Worm (Caenorhabditis elegans) whole organism, early embryonic: ENCODE data around the gene dex-1.

Experiments
- B0310.2 ChIP-seq: sonication (generic microtip); optimal IDR thresholded peaks from 2 replicates; lab custom pipeline; 2016; ENCODE audit warnings: mild to moderate bottlenecking, missing genetic modification characterization, missing compliant biosample characterization
- F13C5.2 ChIP-seq: sonication (generic microtip); optimal IDR thresholded peaks from 2 replicates; lab custom pipeline; 2017; ENCODE audit warnings: mild to moderate bottlenecking, missing genetic modification characterization, inconsistent platforms, missing compliant biosample characterization
- aly-1 ChIP-seq: sonication (generic microtip); optimal IDR thresholded peaks from 2 replicates; lab custom pipeline; 2016; ENCODE audit warnings: missing genetic modification characterization, missing compliant biosample characterization
- ama-1 ChIP-seq: fragments of 150-350 bp; optimal IDR thresholded peaks from 2 replicates; lab custom pipeline; 2014
- ceh-13 ChIP-seq: fragments of 200-800 bp; sonication (Bioruptor generic); optimal IDR thresholded peaks from 2 replicates; lab custom pipeline; 2018; ENCODE audit warnings: mild to moderate bottlenecking, missing genetic modification characterization, missing compliant biosample characterization
- ceh-36 ChIP-seq: sonication (generic microtip); optimal IDR thresholded peaks from 2 replicates; lab custom pipeline; 2016; ENCODE audit warnings: missing genetic modification characterization, inconsistent platforms, missing compliant biosample characterization
- ets-7 ChIP-seq: sonication (generic microtip); optimal IDR thresholded peaks from 2 replicates; lab custom pipeline; 2016; ENCODE audit warnings: missing genotype, missing genetic modification characterization, missing compliant biosample characterization
- flt-1 ChIP-seq: fragments of 200-800 bp; sonication (Bioruptor generic); IDR thresholded peaks from 2 replicates; pipeline ENCODE4 v1.3.6; 2022; ENCODE audit warnings: missing genetic modification characterization, missing compliant biosample characterization
- hmbx-1 ChIP-seq: sonication (generic microtip); optimal IDR thresholded peaks from 2 replicates; lab custom pipeline; 2016; ENCODE audit warnings: mild to moderate bottlenecking, missing genetic modification characterization, missing compliant biosample characterization
- hmg-4 ChIP-seq: fragments of 200-800 bp; sonication (Bioruptor generic); optimal IDR thresholded peaks from 2 replicates; lab custom pipeline; 2018; ENCODE audit warnings: mild to moderate bottlenecking, missing genetic modification characterization, missing compliant biosample characterization
- hnd-1 ChIP-seq: sonication (generic microtip); optimal IDR thresholded peaks from 2 replicates; lab custom pipeline; 2016; ENCODE audit warnings: missing genetic modification characterization, missing compliant biosample characterization
- pes-1 ChIP-seq: fragments of 200-800 bp; sonication (Bioruptor generic); IDR thresholded peaks from 2 replicates; pipeline ENCODE4 v1.3.6; 2022; ENCODE audit warnings: missing genetic modification reagents, missing genetic modification characterization, missing compliant biosample characterization
- scrt-1 ChIP-seq: fragments of 200-800 bp; sonication (Bioruptor generic); IDR thresholded peaks from 2 replicates; pipeline ENCODE4 v1.3.6; 2022; ENCODE audit warnings: missing genetic modification characterization, missing compliant biosample characterization
- sea-1 ChIP-seq: fragments of 200-800 bp; sonication (Bioruptor generic); conservative IDR thresholded peaks from 2 replicates; pipeline ENCODE4 v1.3.6; 2022; ENCODE audit warnings: missing genetic modification characterization, missing compliant biosample characterization
- tbx-11 ChIP-seq: fragments of 200-800 bp; sonication (Bioruptor generic); IDR thresholded peaks from 2 replicates; pipeline ENCODE4 v1.3.6; 2022; ENCODE audit warnings: missing genetic modification characterization, missing compliant biosample characterization
- tbx-37 ChIP-seq: fragments of 200-800 bp; sonication (Bioruptor generic); conservative IDR thresholded peaks from 2 replicates; pipeline ENCODE4 v1.3.6; 2022; ENCODE audit warnings: missing genetic modification reagents, missing genetic modification characterization, missing compliant biosample characterization
- tra-4 ChIP-seq: sonication (generic microtip); optimal IDR thresholded peaks from 2 replicates; lab custom pipeline; 2017; ENCODE audit warnings: missing genetic modification characterization, missing compliant biosample characterization

The dex-1 gene

ce11 chrIII:5495168-5495567 is 30.7 kb upstream of the dex-1 start, which contains the start of gene R02F2.8:
TSS of gene R02F2.8 (minus strand) at chrIII:5495268.
- no peak for TF ChIP-seq tra-4 (tag; lab: Kevin White, UChicago)
- no peak for TF ChIP-seq hmbx-1
- TF ChIP-seq scrt-1 (GFP tag; lab: Robert Waterston, UW), result no peak
- no peak for TF ChIP-seq aly-1
- no peak for TF ChIP-seq ceh-36 (tag; lab: Kevin White, UChicago)
- TF ChIP-seq ama-1 (lab: Kevin White, UChicago), result no peak
- no peak for TF ChIP-seq hnd-1 (tag; lab: Kevin White, UChicago)
- no peak for TF ChIP-seq B0310.2 (tag; lab: Kevin White, UChicago)
- TF ChIP-seq hmg-4 (GFP tag; lab: Kevin White, UChicago), result no peak
- no peak for TF ChIP-seq ceh-13 (GFP tag; lab: Kevin White, UChicago)
- no peak for TF ChIP-seq tbx-37 (GFP tag; lab: Robert Waterston, UW)

ce11 chrIII:5498973-5499372 is 26.9 kb upstream of the dex-1 start, which contains the start of gene R02F2.9:
TSS of gene R02F2.9 (plus strand) at chrIII:5499190.
- TF ChIP-seq F13C5.2 (tag; lab: Kevin White, UChicago), result peak; percentile 36
- TF ChIP-seq hnd-1 (tag; lab: Kevin White, UChicago), result no peak

- TF ChIP-seq ceh-13 (GFP tag; lab: Kevin White, UChicago), result no peak
- TF ChIP-seq ceh-36 (tag; lab: Kevin White, UChicago), result no peak
- TF ChIP-seq sea-1 (GFP tag; lab: Robert Waterston, UW), result no peak
- no peak for TF ChIP-seq ama-1 (lab: Kevin White, UChicago)
- TF ChIP-seq F13C5.2 (tag; lab: Kevin White, UChicago), result no peak
- TF ChIP-seq pes-1, result no peak
- no peak for TF ChIP-seq flt-1 (GFP tag; lab: Robert Waterston, UW)
- TF ChIP-seq ets-7, result no peak
- no peak for TF ChIP-seq hnd-1 (tag; lab: Kevin White, UChicago)
- TF ChIP-seq hmbx-1, result no peak
- TF ChIP-seq tbx-11 (GFP tag; lab: Robert Waterston, UW), result no peak
Observed at ce11 chrIII:5499942-5500341, 26.0 kb upstream of the dex-1 start.

- TF ChIP-seq hmbx-1 (no peak), pes-1 (no peak), flt-1 (GFP tag; lab: Robert Waterston, UW) (no peak), tbx-37 (GFP tag; lab: Robert Waterston, UW) (no peak), aly-1 (no peak), ceh-36 (tag; lab: Kevin White, UChicago) (no peak), tra-4 (tag; lab: Kevin White, UChicago) (no peak), hmg-4 (GFP tag; lab: Kevin White, UChicago) (no peak), hnd-1 (tag; lab: Kevin White, UChicago) (no peak), tbx-11 (GFP tag; lab: Robert Waterston, UW) (no peak), F13C5.2 (tag; lab: Kevin White, UChicago) (no peak), ceh-13 (GFP tag; lab: Kevin White, UChicago) (no peak), sea-1 (GFP tag; lab: Robert Waterston, UW) (no peak), scrt-1 (GFP tag; lab: Robert Waterston, UW) (no peak), ama-1 (lab: Kevin White, UChicago) (no peak), ets-7 (no peak), B0310.2 (tag; lab: Kevin White, UChicago) (no peak)
Observed at ce11 chrIII:5500732-5501131, 25.2 kb upstream of the dex-1 start.

ce11 chrIII:5501358-5502287 is 24.3 kb upstream of the dex-1 start, which contains the start of gene R02F2.1:
TSS of gene R02F2.1 (plus strand) at chrIII:5501885.
- no peak for TF ChIP-seq ama-1 (lab: Kevin White, UChicago)

ce11 chrIII:5502915-5503575 is 22.9 kb upstream of the dex-1 start:
- no peak for TF ChIP-seq ama-1 (lab: Kevin White, UChicago)
- TF ChIP-seq hmbx-1, result no peak
- no peak for TF ChIP-seq sea-1 (GFP tag; lab: Robert Waterston, UW)
- TF ChIP-seq flt-1 (GFP tag; lab: Robert Waterston, UW), result no peak
- no peak for TF ChIP-seq ceh-36 (tag; lab: Kevin White, UChicago)
- no peak for TF ChIP-seq hmg-4 (GFP tag; lab: Kevin White, UChicago)
- TF ChIP-seq hnd-1 (tag; lab: Kevin White, UChicago), result no peak
- TF ChIP-seq ceh-13 (GFP tag; lab: Kevin White, UChicago), result no peak
- TF ChIP-seq scrt-1 (GFP tag; lab: Robert Waterston, UW), result no peak
- no peak for TF ChIP-seq tbx-37 (GFP tag; lab: Robert Waterston, UW)
- no peak for TF ChIP-seq aly-1
- TF ChIP-seq ets-7, result no peak
- TF ChIP-seq tra-4 (tag; lab: Kevin White, UChicago), result no peak
- TF ChIP-seq pes-1, result no peak
- no peak for TF ChIP-seq F13C5.2 (tag; lab: Kevin White, UChicago)
- TF ChIP-seq B0310.2 (tag; lab: Kevin White, UChicago), result no peak

- TF ChIP-seq hnd-1 (tag; lab: Kevin White, UChicago) (no peak), pes-1 (no peak), hmg-4 (GFP tag; lab: Kevin White, UChicago) (no peak), tbx-37 (GFP tag; lab: Robert Waterston, UW) (no peak), hmbx-1 (no peak)
Observed at ce11 chrIII:5503669-5504068, 22.2 kb upstream of the dex-1 start.
